Fruit fly (Drosophila melanogaster): ENCODE data around the gene CG33552.

dm6 chr2L:16718446-16719173 lies 36.3 kb downstream of the CG33552 start:
- no peak for TF ChIP-seq h (optimal IDR thresholded peaks at IDR 0.05)
- no peak for TF ChIP-seq Myc (optimal IDR thresholded peaks at IDR 0.05)
- TF ChIP-seq psq (optimal IDR thresholded peaks at IDR 0.05), result no peak
- TF ChIP-seq insv (optimal IDR thresholded peaks at IDR 0.05), result no peak
- TF ChIP-seq Sin3A (optimal IDR thresholded peaks at IDR 0.05), result no peak
